Worm (Caenorhabditis elegans) whole organism, L2 larva: Measurements from ENCODE around the gene F40F12.3.

Experiments
- ama-1 ChIP-seq: fragments of 150-350 bp; optimal IDR thresholded peaks from 2 replicates; lab custom pipeline; 2018; ENCODE audit warnings: inconsistent platforms
- blmp-1 ChIP-seq: sonication (generic microtip); optimal IDR thresholded peaks from 2 replicates; lab custom pipeline; 2017; ENCODE audit warnings: missing genetic modification characterization, mild to moderate bottlenecking, missing compliant biosample characterization, antibody characterized with exemption, moderate library complexity; ENCODE audit not compliant: insufficient read depth
- gmeb-1 ChIP-seq: fragments of 150-350 bp; optimal IDR thresholded peaks from 2 replicates; lab custom pipeline; 2014; ENCODE audit warnings: missing biosample characterization, missing genetic modification characterization
- lin-13 ChIP-seq: fragments of 150-350 bp; optimal IDR thresholded peaks from 2 replicates; lab custom pipeline; 2014; ENCODE audit warnings: missing biosample characterization, missing genetic modification reagents, missing genetic modification characterization
- nhr-21 ChIP-seq: fragments of 150-350 bp; optimal IDR thresholded peaks from 2 replicates; lab custom pipeline; 2014; ENCODE audit warnings: missing biosample characterization, missing genetic modification characterization
- nhr-25 ChIP-seq: fragments of 150-350 bp; sonication (generic microtip); optimal IDR thresholded peaks from 3 replicates; lab custom pipeline; 2014; ENCODE audit warnings: missing biosample characterization, missing genetic modification characterization
- unc-62 ChIP-seq: fragments of 150-350 bp; optimal IDR thresholded peaks from 2 replicates; lab custom pipeline; 2014; ENCODE audit warnings: missing biosample characterization, missing genetic modification reagents, missing genetic modification characterization
- ztf-4 ChIP-seq: fragments of 150-350 bp; optimal IDR thresholded peaks from 2 replicates; lab custom pipeline; 2014; ENCODE audit warnings: missing biosample characterization, missing genetic modification characterization

DNA sequence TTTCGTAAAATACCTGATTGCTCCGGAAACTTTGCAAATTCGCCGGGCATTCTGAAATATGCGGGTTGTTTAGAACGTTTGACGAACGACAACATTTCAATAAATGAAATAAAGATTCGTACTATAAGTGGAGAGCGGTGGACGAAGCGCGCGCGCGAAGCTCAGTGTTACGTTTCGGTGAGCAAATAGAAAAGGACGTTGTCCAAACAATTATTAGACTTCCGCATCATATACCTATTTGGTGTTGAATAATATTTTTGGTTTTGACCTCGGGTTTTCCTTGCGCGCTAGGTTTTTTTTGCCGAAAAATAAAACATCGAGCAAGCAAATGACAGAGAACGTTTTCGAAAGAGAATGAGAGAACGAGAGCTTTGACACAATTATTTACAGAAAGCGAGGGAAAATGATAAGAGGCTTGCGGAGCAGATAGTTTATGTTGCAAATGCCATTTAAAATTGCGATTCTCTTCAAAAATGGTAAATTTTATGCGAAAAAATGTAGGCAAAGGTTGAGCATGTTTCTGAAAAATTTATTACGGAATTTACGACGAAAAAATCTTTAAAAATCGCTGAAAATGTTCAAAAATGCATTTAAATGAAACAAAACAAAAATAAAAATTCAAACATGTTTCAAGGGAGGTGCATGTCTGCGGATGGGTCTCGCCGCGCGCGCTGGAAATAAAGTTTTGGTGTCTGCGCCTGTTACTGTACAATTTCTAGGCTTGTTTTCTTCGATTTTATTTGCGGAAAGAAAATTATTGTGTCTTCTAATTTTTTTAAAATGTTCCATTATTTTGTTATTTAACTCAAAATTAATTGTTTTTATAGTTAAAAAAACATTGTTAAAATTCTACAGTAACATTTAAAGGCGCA lies 9.8 kb downstream of the F40F12.3 start, which contains the start of the genes cyld-1 and F40F12.9:
- no peak for TF ChIP-seq ama-1 (lab: Kevin White, UChicago)
- no peak for TF ChIP-seq lin-13 (GFP tag; lab: Kevin White, UChicago)
- TF ChIP-seq nhr-21, result no peak
- no peak for TF ChIP-seq gmeb-1 (tag; lab: Kevin White, UChicago)
- TF ChIP-seq nhr-25 (tag; lab: Kevin White, UChicago), result no peak
- TF ChIP-seq blmp-1 (tag; lab: Kevin White, UChicago), result no peak
- TF ChIP-seq unc-62 (GFP tag; lab: Kevin White, UChicago), result no peak
- TF ChIP-seq ztf-4 (tag; lab: Kevin White, UChicago), result no peak
